Worm (Caenorhabditis elegans): ENCODE data around the gene mrpl-21.

DNA sequence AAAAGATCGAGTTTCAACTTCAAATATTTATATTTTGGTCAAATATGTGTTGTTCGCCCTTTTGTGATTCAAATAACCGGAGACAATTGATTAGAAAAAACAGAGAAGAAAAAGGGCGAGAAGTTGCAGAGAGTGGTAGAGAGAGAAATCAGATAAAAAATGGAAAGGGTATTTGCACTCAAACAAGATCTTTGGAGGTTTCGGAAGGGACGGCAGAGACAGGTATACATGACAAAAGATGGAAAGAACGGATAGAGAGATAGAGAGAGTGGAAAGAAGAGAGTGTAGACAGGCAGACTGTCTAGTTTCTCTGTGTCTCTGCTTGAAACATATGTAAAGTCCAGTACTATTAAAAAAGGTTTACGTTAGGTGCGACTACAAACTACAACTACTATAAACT is 7.2 kb downstream of the mrpl-21 start:
- TF ChIP-seq dao-5 (tag; optimal IDR thresholded peaks at IDR 0.05) (no peak), him-1 (tag; optimal IDR thresholded peaks at IDR 0.05) (no peak)

Measured in whole organism, L4/young adult.